Fruit fly (Drosophila melanogaster) whole organism, embryonic: Measurements from ENCODE around the gene Sfxn2.

Source experiments
- C15 ChIP-seq: fragments of 200-800 bp; sonication (Bioruptor generic); IDR thresholded peaks from 3 replicates; pipeline ENCODE4 v1.3.6; 2022; ENCODE audit warnings: missing biosample characterization, missing genetic modification characterization
- CG10321 ChIP-seq: fragments of 200-800 bp; sonication (Bioruptor generic); IDR thresholded peaks from 2 replicates; pipeline ENCODE4 v1.3.6; 2022; ENCODE audit warnings: missing biosample characterization, missing genetic modification characterization
- CG10979 ChIP-seq: fragments of 200-800 bp; sonication (Bioruptor generic); optimal IDR thresholded peaks from 2 replicates; lab custom pipeline; 2018; ENCODE audit warnings: missing biosample characterization, mild to moderate bottlenecking, missing genetic modification characterization, moderate library complexity
- CG11085 ChIP-seq: fragments of 200-800 bp; sonication (Bioruptor generic); IDR thresholded peaks from 2 replicates; pipeline ENCODE4 v1.3.6; 2022; ENCODE audit warnings: missing biosample characterization, missing genetic modification characterization
- CG11456 ChIP-seq: fragments of 200-800 bp; sonication (Bioruptor generic); IDR thresholded peaks from 3 replicates; pipeline ENCODE4 v1.3.6; 2022; ENCODE audit warnings: missing biosample characterization, missing genetic modification characterization
- CG1233 ChIP-seq: fragments of 200-800 bp; sonication (Bioruptor generic); optimal IDR thresholded peaks from 4 replicates; lab custom pipeline; 2018; ENCODE audit warnings: missing biosample characterization, mild to moderate bottlenecking, missing genetic modification characterization
- CG13287 ChIP-seq: fragments of 200-800 bp; sonication (Bioruptor generic); IDR thresholded peaks from 2 replicates; pipeline ENCODE4 v1.3.6; 2022; ENCODE audit warnings: missing biosample characterization, missing genetic modification characterization; ENCODE audit not compliant: partially characterized antibody
- CG14667 ChIP-seq: fragments of 200-800 bp; sonication (Bioruptor generic); IDR thresholded peaks from 2 replicates; pipeline ENCODE4 v1.3.6; 2022; ENCODE audit warnings: missing biosample characterization, missing genetic modification characterization
- CG15514 ChIP-seq: fragments of 200-800 bp; sonication (Bioruptor generic); optimal IDR thresholded peaks from 3 replicates; lab custom pipeline; 2017; ENCODE audit warnings: missing biosample characterization, missing genetic modification characterization, mild to moderate bottlenecking, moderate library complexity, missing genetic modification reagents
- CG15601 ChIP-seq: fragments of 200-800 bp; sonication (Bioruptor generic); optimal IDR thresholded peaks from 3 replicates; lab custom pipeline; 2019; ENCODE audit warnings: missing biosample characterization, mild to moderate bottlenecking, missing genetic modification characterization, moderate library complexity
- CG15696 ChIP-seq: fragments of 200-800 bp; sonication (Bioruptor generic); optimal IDR thresholded peaks from 2 replicates; lab custom pipeline; 2019; ENCODE audit warnings: missing biosample characterization, mild to moderate bottlenecking, missing genetic modification characterization, moderate library complexity
- CG17829 ChIP-seq: fragments of 200-800 bp; optimal IDR thresholded peaks from 2 replicates; lab custom pipeline; 2019; ENCODE audit warnings: missing biosample characterization, mild to moderate bottlenecking, missing genetic modification characterization, moderate library complexity
- CG1792 ChIP-seq: fragments of 200-800 bp; sonication (Bioruptor generic); optimal IDR thresholded peaks from 2 replicates; lab custom pipeline; 2016; ENCODE audit warnings: missing biosample characterization, missing genetic modification characterization
- CG18764 ChIP-seq: fragments of 200-800 bp; sonication (Bioruptor generic); optimal IDR thresholded peaks from 3 replicates; lab custom pipeline; 2016; ENCODE audit warnings: missing biosample characterization, missing genetic modification characterization
- CG2116 ChIP-seq: fragments of 200-800 bp; sonication (Bioruptor generic); optimal IDR thresholded peaks from 3 replicates; lab custom pipeline; 2018; ENCODE audit warnings: missing biosample characterization, mild to moderate bottlenecking, missing genetic modification characterization
- CG2129 ChIP-seq: fragments of 200-800 bp; sonication (Bioruptor generic); IDR thresholded peaks from 2 replicates; pipeline ENCODE4 v1.3.6; 2022; ENCODE audit warnings: missing biosample characterization, missing genetic modification characterization; ENCODE audit not compliant: partially characterized antibody
- CG2712 ChIP-seq: fragments of 200-800 bp; optimal IDR thresholded peaks from 3 replicates; lab custom pipeline; 2019; ENCODE audit warnings: missing biosample characterization, mild to moderate bottlenecking, missing genetic modification characterization, moderate library complexity
- CG6254 ChIP-seq: fragments of 200-800 bp; sonication (Bioruptor generic); optimal IDR thresholded peaks from 3 replicates; lab custom pipeline; 2017; ENCODE audit warnings: mild to moderate bottlenecking, missing biosample characterization, missing genetic modification reagents, missing genetic modification characterization
- CG8290 ChIP-seq, 3 experiments: fragments of 200-800 bp; sonication (Bioruptor generic); optimal IDR thresholded peaks; 2 replicates each; lab custom pipeline; 2016 to 2019; ENCODE audit warnings: missing biosample characterization in 3 of 3, missing genetic modification characterization in 3 of 3, mild to moderate bottlenecking in 2 of 3, moderate library complexity in 1 of 3
- Dfd ChIP-seq, 2 experiments: fragments of >200 bp; optimal IDR thresholded peaks; 2 replicates each; lab custom pipeline; 2017; ENCODE audit warnings: missing biosample characterization in 2 of 2, missing genetic modification characterization in 2 of 2
- Ets97D ChIP-seq: fragments of 200-800 bp; sonication (Bioruptor generic); optimal IDR thresholded peaks from 3 replicates; lab custom pipeline; 2016; ENCODE audit warnings: missing biosample characterization, missing genetic modification characterization
- GATAe ChIP-seq: fragments of 200-800 bp; sonication (Bioruptor generic); conservative IDR thresholded peaks from 2 replicates; pipeline ENCODE4 v1.3.6; 2022; ENCODE audit warnings: missing biosample characterization, missing genetic modification characterization
- Gug ChIP-seq: fragments of 200-800 bp; sonication (Bioruptor generic); IDR thresholded peaks from 4 replicates; pipeline ENCODE4 v1.3.6; 2022; ENCODE audit warnings: missing biosample characterization, missing genetic modification characterization
- HHEX ChIP-seq: fragments of 200-800 bp; sonication (Bioruptor generic); optimal IDR thresholded peaks from 3 replicates; lab custom pipeline; 2017; ENCODE audit warnings: missing biosample characterization, mild to moderate bottlenecking, missing genetic modification characterization, missing genetic modification reagents
- HLHmδ ChIP-seq: fragments of 200-800 bp; sonication (Bioruptor generic); optimal IDR thresholded peaks from 2 replicates; lab custom pipeline; 2018; ENCODE audit warnings: missing biosample characterization, mild to moderate bottlenecking, missing genetic modification characterization, moderate library complexity
- Max ChIP-seq: fragments of 200-800 bp; sonication (Bioruptor generic); optimal IDR thresholded peaks from 2 replicates; lab custom pipeline; 2016; ENCODE audit warnings: missing biosample characterization, mild to moderate bottlenecking, missing genetic modification characterization
- Ssrp ChIP-seq: fragments of 200-800 bp; sonication (Bioruptor generic); optimal IDR thresholded peaks from 2 replicates; lab custom pipeline; 2018; ENCODE audit warnings: missing biosample characterization, mild to moderate bottlenecking, missing genetic modification characterization, moderate library complexity
- bowl ChIP-seq: fragments of 200-800 bp; sonication (Bioruptor generic); IDR thresholded peaks from 2 replicates; pipeline ENCODE4 v1.3.6; 2022; ENCODE audit warnings: missing biosample characterization, missing genetic modification characterization
- btn ChIP-seq: fragments of 200-800 bp; sonication (Bioruptor generic); optimal IDR thresholded peaks from 2 replicates; lab custom pipeline; 2016; ENCODE audit warnings: missing biosample characterization, missing genetic modification characterization
- cg ChIP-seq: fragments of 200-800 bp; sonication (Bioruptor generic); optimal IDR thresholded peaks from 3 replicates; lab custom pipeline; 2019; ENCODE audit warnings: missing biosample characterization, mild to moderate bottlenecking, missing genetic modification characterization, moderate library complexity
- crol ChIP-seq: fragments of 200-800 bp; sonication (Bioruptor generic); IDR thresholded peaks from 2 replicates; pipeline ENCODE4 v1.3.6; 2022; ENCODE audit warnings: missing biosample characterization, missing genetic modification characterization
- dm ChIP-seq: fragments of 200-800 bp; sonication (Bioruptor generic); optimal IDR thresholded peaks from 3 replicates; lab custom pipeline; 2016; ENCODE audit warnings: missing biosample characterization, missing genetic modification characterization
- eyg ChIP-seq: fragments of 200-800 bp; sonication (Bioruptor generic); optimal IDR thresholded peaks from 3 replicates; lab custom pipeline; 2016; ENCODE audit warnings: missing biosample characterization, missing genetic modification characterization
- ftz-f1 ChIP-seq: fragments of 200-800 bp; sonication (Bioruptor generic); optimal IDR thresholded peaks from 2 replicates; lab custom pipeline; 2016; ENCODE audit warnings: missing biosample characterization, missing genetic modification characterization
- hkb ChIP-seq, 2 experiments: fragments of 200-800 bp in 1 of 2; fragments of >200 bp in 1 of 2; sonication (Bioruptor generic) in 1 of 2; IDR thresholded peaks in 1 of 2; optimal IDR thresholded peaks in 1 of 2; 2 replicates each; pipeline versions ENCODE4 v1.3.6 to Lab custom; 2017 to 2022; ENCODE audit warnings: missing biosample characterization in 1 of 2, missing genetic modification characterization in 1 of 2
- jigr1 ChIP-seq: fragments of 200-800 bp; sonication (Bioruptor generic); IDR thresholded peaks from 3 replicates; pipeline ENCODE4 v1.3.6; 2022; ENCODE audit warnings: missing biosample characterization, missing genetic modification characterization
- jumu ChIP-seq: fragments of 200-800 bp; sonication (Bioruptor generic); optimal IDR thresholded peaks from 3 replicates; lab custom pipeline; 2016; ENCODE audit warnings: missing biosample characterization, missing genetic modification characterization
- knrl ChIP-seq: fragments of 200-800 bp; sonication (Bioruptor generic); IDR thresholded peaks from 3 replicates; pipeline ENCODE4 v1.3.6; 2022; ENCODE audit warnings: missing biosample characterization, missing genetic modification characterization; ENCODE audit not compliant: partially characterized antibody
- luna ChIP-seq: fragments of 200-800 bp; sonication (Bioruptor generic); optimal IDR thresholded peaks from 2 replicates; lab custom pipeline; 2016; ENCODE audit warnings: missing biosample characterization, missing genetic modification characterization
- mirr ChIP-seq: fragments of 200-800 bp; sonication (Bioruptor generic); optimal IDR thresholded peaks from 3 replicates; lab custom pipeline; 2018; ENCODE audit warnings: missing biosample characterization, mild to moderate bottlenecking, missing genetic modification characterization
- nmo ChIP-seq: fragments of 200-800 bp; sonication (Bioruptor generic); optimal IDR thresholded peaks from 2 replicates; lab custom pipeline; 2018; ENCODE audit warnings: missing biosample characterization, mild to moderate bottlenecking, missing genetic modification characterization, moderate library complexity
- pan ChIP-seq, 4 experiments: fragments of >200 bp in 3 of 4; fragments of 200-800 bp in 1 of 4; sonication (Bioruptor generic) in 1 of 4; optimal IDR thresholded peaks in 3 of 4; IDR thresholded peaks in 1 of 4; 2 replicates each; pipeline versions ENCODE4 v1.3.6 to Lab custom; 2017 to 2022; ENCODE audit warnings: missing biosample characterization in 2 of 4, missing genetic modification characterization in 2 of 4, mixed read lengths in 1 of 4
- ranshi ChIP-seq: fragments of 200-800 bp; sonication (Bioruptor generic); IDR thresholded peaks from 2 replicates; pipeline ENCODE4 v1.3.6; 2022; ENCODE audit warnings: missing biosample characterization, missing genetic modification characterization
- sens-2 ChIP-seq: fragments of 200-800 bp; sonication (Bioruptor generic); IDR thresholded peaks from 2 replicates; pipeline ENCODE4 v1.3.6; 2022; ENCODE audit warnings: missing biosample characterization, missing genetic modification characterization
- tio ChIP-seq: fragments of 200-800 bp; sonication (Bioruptor generic); optimal IDR thresholded peaks from 2 replicates; lab custom pipeline; 2017; ENCODE audit warnings: missing biosample characterization, missing genetic modification characterization, inconsistent platforms
- tna ChIP-seq: fragments of 200-800 bp; sonication (Bioruptor generic); IDR thresholded peaks from 2 replicates; pipeline ENCODE4 v1.3.6; 2022; ENCODE audit warnings: missing biosample characterization, missing genetic modification characterization; ENCODE audit not compliant: partially characterized antibody
- trh ChIP-seq: fragments of 200-800 bp; sonication (Bioruptor generic); optimal IDR thresholded peaks from 2 replicates; lab custom pipeline; 2016; ENCODE audit warnings: missing biosample characterization, missing genetic modification characterization
- wor ChIP-seq: fragments of 200-800 bp; sonication (Bioruptor generic); IDR thresholded peaks from 2 replicates; pipeline ENCODE4 v1.3.6; 2022; ENCODE audit warnings: missing biosample characterization, missing genetic modification characterization
- zfh2 ChIP-seq: fragments of 200-800 bp; sonication (Bioruptor generic); optimal IDR thresholded peaks from 2 replicates; lab custom pipeline; 2016; ENCODE audit warnings: missing biosample characterization, missing genetic modification characterization

Sfxn2 gene

dm6 chr3L:19042501-19042900, 20.5 kb upstream of the Sfxn2 start (continued):
- TF ChIP-seq jumu (GFP tag; lab: Kevin White, UChicago) (peak; percentile 7), wor (GFP tag; lab: Robert Waterston, UW) (peak; percentile 67), tio (peak; percentile 82), zfh2 (GFP tag; lab: Kevin White, UChicago) (no peak), jigr1 (GFP tag; lab: Robert Waterston, UW) (peak; percentile 7; the same call in 1 of the 3 replicates), mirr (no peak), CG2129 (GFP tag; lab: Robert Waterston, UW) (no peak), pan (optimal IDR thresholded peaks at IDR 0.05; lab: Kevin White, UChicago) (no peak), pan (GFP tag; optimal IDR thresholded peaks at IDR 0.05 in 1 of 2, IDR thresholded peaks at IDR 0.05 in 1 of 2) (peak in 1 of 2 experiments; percentile 79), CG14667 (peak; percentile 58; the same call in 1 of the 2 replicates), C15 (GFP tag; lab: Robert Waterston, UW) (no peak), CG10979 (tag; lab: Kevin White, UChicago) (peak; percentile 97), CG15514 (GFP tag; lab: Kevin White, UChicago) (peak; percentile 11), luna (no peak), tna (GFP tag; lab: Robert Waterston, UW) (no peak), CG2712 (tag; lab: Kevin White, UChicago) (peak; percentile 97), hkb (optimal IDR thresholded peaks at IDR 0.05; lab: Kevin White, UChicago) (no peak), hkb (GFP tag; IDR thresholded peaks at IDR 0.05; lab: Robert Waterston, UW) (peak; percentile 75), Dfd (GFP tag; optimal IDR thresholded peaks at IDR 0.05; lab: Kevin White, UChicago) (no peak), CG15696 (tag; lab: Kevin White, UChicago) (peak; percentile 97), bowl (GFP tag; lab: Robert Waterston, UW) (no peak), trh (GFP tag; lab: Kevin White, UChicago) (peak; percentile 59), CG13287 (GFP tag; lab: Robert Waterston, UW) (no peak), Ets97D (GFP tag; lab: Kevin White, UChicago) (peak; percentile 24), CG10321 (GFP tag; lab: Robert Waterston, UW) (no peak), ftz-f1 (no peak), Ssrp (tag; lab: Kevin White, UChicago) (peak; percentile 93), nmo (GFP tag; lab: Kevin White, UChicago) (peak; percentile 95), HHEX (GFP tag; lab: Kevin White, UChicago) (peak; percentile 68), CG18764 (peak; percentile 61), GATAe (GFP tag; lab: Robert Waterston, UW) (no peak), dm (no peak), btn (GFP tag; lab: Kevin White, UChicago) (peak; percentile 5), cg (GFP tag; lab: Kevin White, UChicago) (no peak), CG2116 (peak; percentile 59), CG6254 (GFP tag; lab: Kevin White, UChicago) (peak; percentile 85), CG17829 (peak; percentile 97), Gug (GFP tag; lab: Robert Waterston, UW) (peak; percentile 19; the same call in 1 of the 4 replicates), CG1792 (GFP tag; lab: Kevin White, UChicago) (no peak), HLHmδ (GFP tag; lab: Kevin White, UChicago) (no peak), Max (GFP tag; lab: Kevin White, UChicago) (peak; percentile 68), knrl (GFP tag; lab: Robert Waterston, UW) (no peak), eyg (no peak), CG11085 (GFP tag; lab: Robert Waterston, UW) (no peak), CG1233 (GFP tag; lab: Kevin White, UChicago) (peak; percentile 85), CG15601 (tag; lab: Kevin White, UChicago) (peak; percentile 90), sens-2 (GFP tag; lab: Robert Waterston, UW) (peak; percentile 59; the same call in 1 of the 2 replicates), CG8290 (GFP tag; optimal IDR thresholded peaks at IDR 0.05; lab: Kevin White, UChicago) (peak; percentile 87), CG8290 (tag; optimal IDR thresholded peaks at IDR 0.05; lab: Kevin White, UChicago) (peak in 1 of 2 experiments; percentile 70), ranshi (peak; percentile 64; the same call in 1 of the 2 replicates), crol (peak; percentile 29; the same call in 1 of the 2 replicates), CG11456 (GFP tag; lab: Robert Waterston, UW) (no peak)
